Worm (Caenorhabditis elegans) whole organism, late embryonic: Measurements from ENCODE around the gene srbc-84.

Experiments
- C08G9.2 ChIP-seq: sonication (generic microtip); optimal IDR thresholded peaks from 2 replicates; lab custom pipeline; 2016; ENCODE audit warnings: mild to moderate bottlenecking, missing genetic modification characterization, moderate library complexity, missing compliant biosample characterization
- C38D4.7 ChIP-seq: fragments of 200-800 bp; sonication (Bioruptor generic); optimal IDR thresholded peaks from 2 replicates; lab custom pipeline; 2018; ENCODE audit warnings: mild to moderate bottlenecking, missing genetic modification characterization, moderate library complexity, missing compliant biosample characterization
- K02D7.2 ChIP-seq: sonication (generic microtip); optimal IDR thresholded peaks from 2 replicates; lab custom pipeline; 2017; ENCODE audit warnings: mild to moderate bottlenecking, missing genetic modification characterization, missing compliant biosample characterization
- K09A11.1 ChIP-seq: sonication (generic microtip); optimal IDR thresholded peaks from 2 replicates; lab custom pipeline; 2017; ENCODE audit warnings: antibody characterized with exemption, mild to moderate bottlenecking, missing genetic modification characterization, missing compliant biosample characterization; ENCODE audit not compliant: insufficient read depth
- T23F11.4 ChIP-seq: fragments of 200-800 bp; sonication (Bioruptor generic); optimal IDR thresholded peaks from 2 replicates; lab custom pipeline; 2018; ENCODE audit warnings: mild to moderate bottlenecking, missing genetic modification characterization, missing compliant biosample characterization
- Y22D7AL.16 ChIP-seq: sonication (generic microtip); optimal IDR thresholded peaks from 2 replicates; lab custom pipeline; 2016; ENCODE audit warnings: missing genetic modification characterization, missing compliant biosample characterization
- ahr-1 ChIP-seq: sonication (generic microtip); optimal IDR thresholded peaks from 2 replicates; lab custom pipeline; 2016; ENCODE audit warnings: missing genetic modification characterization, missing compliant biosample characterization
- ama-1 ChIP-seq: fragments of 150-350 bp; optimal IDR thresholded peaks from 2 replicates; lab custom pipeline; 2014
- ceh-24 ChIP-seq: sonication (generic microtip); optimal IDR thresholded peaks from 2 replicates; lab custom pipeline; 2016; ENCODE audit warnings: mild to moderate bottlenecking, missing genetic modification characterization, missing compliant biosample characterization
- ceh-45 ChIP-seq: fragments of 200-800 bp; sonication (Bioruptor generic); IDR thresholded peaks from 2 replicates; pipeline ENCODE4 v1.3.6; 2022; ENCODE audit warnings: missing genetic modification reagents, missing genetic modification characterization, missing compliant biosample characterization
- ceh-9 ChIP-seq: sonication (generic microtip); optimal IDR thresholded peaks from 2 replicates; lab custom pipeline; 2016; ENCODE audit warnings: mild to moderate bottlenecking, missing genetic modification characterization, inconsistent platforms, missing compliant biosample characterization
- dmd-4 ChIP-seq: sonication (generic microtip); optimal IDR thresholded peaks from 2 replicates; lab custom pipeline; 2016; ENCODE audit warnings: borderline replicate concordance, missing genetic modification characterization, missing compliant biosample characterization
- elt-4 ChIP-seq: sonication (generic microtip); optimal IDR thresholded peaks from 2 replicates; lab custom pipeline; 2016; ENCODE audit warnings: missing genetic modification characterization, missing compliant biosample characterization
- fkh-6 ChIP-seq: sonication (generic microtip); optimal IDR thresholded peaks from 2 replicates; lab custom pipeline; 2016; ENCODE audit warnings: missing genetic modification characterization, missing compliant biosample characterization
- gmeb-2 ChIP-seq: sonication (generic microtip); optimal IDR thresholded peaks from 2 replicates; lab custom pipeline; 2016; ENCODE audit warnings: missing genetic modification characterization, inconsistent platforms, missing compliant biosample characterization
- hlh-13 ChIP-seq: fragments of 200-800 bp; sonication (Bioruptor generic); optimal IDR thresholded peaks from 2 replicates; lab custom pipeline; 2018; ENCODE audit warnings: mild to moderate bottlenecking, missing genetic modification characterization, missing compliant biosample characterization
- hlh-15 ChIP-seq: sonication (generic microtip); optimal IDR thresholded peaks from 2 replicates; lab custom pipeline; 2016; ENCODE audit warnings: missing genetic modification characterization, missing compliant biosample characterization
- hlh-30 ChIP-seq: sonication (generic microtip); optimal IDR thresholded peaks from 2 replicates; lab custom pipeline; 2017; ENCODE audit warnings: antibody characterized with exemption, missing genetic modification characterization, missing compliant biosample characterization; ENCODE audit not compliant: insufficient read depth
- hlh-8 ChIP-seq: sonication (generic microtip); optimal IDR thresholded peaks from 2 replicates; lab custom pipeline; 2016; ENCODE audit warnings: missing genotype, missing genetic modification characterization, missing compliant biosample characterization
- nhr-11 ChIP-seq: fragments of 150-350 bp; optimal IDR thresholded peaks from 2 replicates; lab custom pipeline; 2014; ENCODE audit warnings: missing biosample characterization, missing genetic modification characterization
- nhr-232 ChIP-seq: sonication (generic microtip); optimal IDR thresholded peaks from 2 replicates; lab custom pipeline; 2016; ENCODE audit warnings: missing genetic modification characterization, missing compliant biosample characterization
- npax-4 ChIP-seq: sonication (generic microtip); optimal IDR thresholded peaks from 2 replicates; lab custom pipeline; 2016; ENCODE audit warnings: missing genetic modification characterization, missing compliant biosample characterization
- pax-1 ChIP-seq: fragments of 150-350 bp; optimal IDR thresholded peaks from 2 replicates; lab custom pipeline; 2014; ENCODE audit warnings: missing biosample characterization, missing genetic modification characterization
- pha-2 ChIP-seq: sonication (generic microtip); optimal IDR thresholded peaks from 2 replicates; lab custom pipeline; 2017; ENCODE audit warnings: mild to moderate bottlenecking, missing genetic modification characterization, missing compliant biosample characterization
- pha-4 ChIP-seq: fragments of 150-350 bp; optimal IDR thresholded peaks from 2 replicates; lab custom pipeline; 2018; ENCODE audit warnings: missing biosample characterization, missing genetic modification reagents, missing genetic modification characterization
- pros-1 ChIP-seq: fragments of 150-350 bp; optimal IDR thresholded peaks from 2 replicates; lab custom pipeline; 2014; ENCODE audit warnings: missing biosample characterization, missing genetic modification reagents, missing genetic modification characterization
- ref-2 ChIP-seq: sonication (generic microtip); optimal IDR thresholded peaks from 2 replicates; lab custom pipeline; 2016; ENCODE audit warnings: missing genetic modification characterization, missing compliant biosample characterization
- rnt-1 ChIP-seq: sonication (generic microtip); optimal IDR thresholded peaks from 2 replicates; lab custom pipeline; 2016; ENCODE audit warnings: missing genetic modification characterization, missing compliant biosample characterization
- sox-2 ChIP-seq: fragments of 200-800 bp; sonication (Bioruptor generic); IDR thresholded peaks from 2 replicates; pipeline ENCODE4 v1.3.6; 2022; ENCODE audit warnings: missing genetic modification reagents, missing genetic modification characterization, missing compliant biosample characterization
- sox-4 ChIP-seq: sonication (generic microtip); optimal IDR thresholded peaks from 2 replicates; lab custom pipeline; 2017; ENCODE audit warnings: mild to moderate bottlenecking, missing genetic modification characterization, inconsistent platforms, missing compliant biosample characterization
- syd-9 ChIP-seq: sonication (generic microtip); optimal IDR thresholded peaks from 2 replicates; lab custom pipeline; 2016; ENCODE audit warnings: mild to moderate bottlenecking, missing genetic modification characterization, moderate library complexity, missing compliant biosample characterization
- tbx-2 ChIP-seq: sonication (generic microtip); optimal IDR thresholded peaks from 2 replicates; lab custom pipeline; 2016; ENCODE audit warnings: missing genetic modification characterization, missing compliant biosample characterization
- tbx-7 ChIP-seq: sonication (generic microtip); optimal IDR thresholded peaks from 2 replicates; lab custom pipeline; 2016; ENCODE audit warnings: missing genotype, missing genetic modification characterization, missing compliant biosample characterization
- ttx-3 ChIP-seq: sonication (generic microtip); optimal IDR thresholded peaks from 2 replicates; lab custom pipeline; 2016; ENCODE audit warnings: missing genetic modification reagents, missing genetic modification characterization, missing compliant biosample characterization
- unc-3 ChIP-seq, 2 experiments: fragments of 200-800 bp in 1 of 2; sonication (Bioruptor generic) in 1 of 2; sonication (generic microtip) in 1 of 2; conservative IDR thresholded peaks in 1 of 2; optimal IDR thresholded peaks in 1 of 2; 2 replicates each; pipeline versions ENCODE4 v1.3.6 to Lab custom; 2016 to 2022; ENCODE audit warnings: missing compliant biosample characterization in 2 of 2, missing genetic modification characterization in 2 of 2, missing genetic modification reagents in 1 of 2
- unc-55 ChIP-seq: sonication (generic microtip); optimal IDR thresholded peaks from 2 replicates; lab custom pipeline; 2017; ENCODE audit warnings: missing biosample characterization, missing genetic modification reagents, missing genetic modification characterization

The srbc-84 gene

DNA sequence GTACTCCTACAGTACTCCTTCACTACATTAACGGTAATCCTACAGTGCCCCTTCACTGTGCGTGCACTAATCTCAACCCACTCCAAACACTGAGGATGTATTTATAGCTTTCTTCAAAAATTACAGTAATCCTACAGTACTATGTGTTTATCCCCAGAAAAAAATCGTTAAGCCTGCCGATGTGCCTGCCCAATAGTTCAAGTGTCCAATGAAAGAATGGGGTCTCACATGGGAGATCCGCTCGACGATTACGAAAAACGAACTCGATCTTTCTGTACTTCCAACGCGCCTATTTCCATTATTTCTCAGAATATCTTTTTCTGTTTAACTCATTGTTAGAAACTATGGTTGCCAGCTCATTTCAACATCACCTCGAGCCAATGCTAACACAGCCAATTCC, 40.6 kb upstream of the srbc-84 start, which contains the start of gene nhr-218:
Gene nhr-218, plus strand, starts transcription at position 301 of the 400 bp plus-strand sequence.
- TF ChIP-seq ceh-24 (tag; lab: Kevin White, UChicago), result no peak
- TF ChIP-seq, all 69 proteins: peak for 0

DNA sequence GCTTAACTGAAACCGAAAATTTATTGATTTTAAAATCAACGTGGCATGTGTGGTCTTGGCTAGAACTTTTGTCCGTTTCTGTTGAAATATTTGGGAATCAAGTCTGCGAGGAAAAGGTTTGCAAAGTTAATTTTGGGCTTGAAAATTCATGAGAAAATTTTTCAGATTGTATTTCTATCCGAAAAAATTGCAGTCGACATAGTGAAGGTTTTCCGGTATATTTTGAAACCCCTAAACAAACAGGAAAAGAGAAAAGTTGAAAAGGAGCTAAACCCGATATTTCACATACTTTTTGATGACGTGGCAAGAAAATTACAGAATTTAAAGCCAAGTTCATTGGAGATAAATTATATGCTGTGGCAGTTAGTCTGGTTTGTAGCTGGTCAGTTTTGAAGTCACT, 39.1 kb upstream of the srbc-84 start, which contains the start of gene nhr-127:
Gene nhr-127, plus strand, starts transcription at position 301 of the 400 bp plus-strand sequence.
- TF ChIP-seq ceh-45 (GFP tag; lab: Robert Waterston, UW) (no peak), pax-1 (no peak), ref-2 (no peak), tbx-7 (tag; lab: Kevin White, UChicago) (no peak), rnt-1 (tag; lab: Kevin White, UChicago) (no peak), Y22D7AL.16 (tag; lab: Kevin White, UChicago) (no peak), hlh-30 (tag; lab: Kevin White, UChicago) (no peak), nhr-11 (no peak), nhr-232 (tag; lab: Kevin White, UChicago) (no peak), ttx-3 (tag; lab: Kevin White, UChicago) (no peak), gmeb-2 (tag; lab: Kevin White, UChicago) (no peak), hlh-8 (tag; lab: Kevin White, UChicago) (no peak), syd-9 (tag; lab: Kevin White, UChicago) (no peak), K09A11.1 (tag; lab: Kevin White, UChicago) (no peak), T23F11.4 (GFP tag; lab: Kevin White, UChicago) (no peak), fkh-6 (tag; lab: Kevin White, UChicago) (no peak)

DNA sequence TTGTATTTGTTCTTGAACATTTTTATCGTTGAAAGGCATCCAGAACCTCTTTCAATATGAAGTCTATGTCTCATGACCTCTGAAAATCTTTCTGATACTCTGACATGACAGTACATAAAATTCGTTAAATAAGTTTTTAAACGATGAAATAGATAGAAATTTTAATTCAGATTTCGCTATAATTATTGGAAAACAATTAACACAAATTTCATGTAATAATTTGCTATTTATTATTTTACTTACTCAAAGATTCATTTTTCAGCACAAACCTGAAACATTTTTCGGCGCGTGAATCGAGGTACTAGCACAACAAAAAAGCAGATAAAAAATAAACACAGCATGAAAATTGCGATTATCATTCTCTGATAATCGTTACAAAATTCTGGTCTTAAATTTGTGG, 32.3 kb upstream of the srbc-84 start, which contains the start of gene T13F3.4:
Gene T13F3.4, minus strand, starts transcription at position 101 of the 400 bp plus-strand sequence.
- no peak for TF ChIP-seq ceh-45 (GFP tag; lab: Robert Waterston, UW)
- TF ChIP-seq dmd-4 (tag; lab: Kevin White, UChicago), result no peak
- TF ChIP-seq K09A11.1 (tag; lab: Kevin White, UChicago), result no peak
- TF ChIP-seq pha-4, result no peak
- TF ChIP-seq pros-1 (tag; lab: Kevin White, UChicago), result no peak
- TF ChIP-seq nhr-232 (tag; lab: Kevin White, UChicago), result no peak
- no peak for TF ChIP-seq ceh-9 (tag; lab: Kevin White, UChicago)
- TF ChIP-seq hlh-15 (tag; lab: Kevin White, UChicago), result no peak
- no peak for TF ChIP-seq C08G9.2 (tag; lab: Kevin White, UChicago)
- TF ChIP-seq ama-1 (lab: Kevin White, UChicago), result no peak
- TF ChIP-seq ahr-1 (tag; lab: Kevin White, UChicago), result no peak
- TF ChIP-seq unc-55 (GFP tag; lab: Kevin White, UChicago), result no peak
- no peak for TF ChIP-seq rnt-1 (tag; lab: Kevin White, UChicago)
- no peak for TF ChIP-seq elt-4
- no peak for TF ChIP-seq K02D7.2 (tag; lab: Kevin White, UChicago)
- no peak for TF ChIP-seq npax-4 (tag; lab: Kevin White, UChicago)
- no peak for TF ChIP-seq sox-2 (GFP tag; lab: Robert Waterston, UW)
- TF ChIP-seq hlh-13, result no peak
- no peak for TF ChIP-seq tbx-2 (tag; lab: Kevin White, UChicago)

DNA sequence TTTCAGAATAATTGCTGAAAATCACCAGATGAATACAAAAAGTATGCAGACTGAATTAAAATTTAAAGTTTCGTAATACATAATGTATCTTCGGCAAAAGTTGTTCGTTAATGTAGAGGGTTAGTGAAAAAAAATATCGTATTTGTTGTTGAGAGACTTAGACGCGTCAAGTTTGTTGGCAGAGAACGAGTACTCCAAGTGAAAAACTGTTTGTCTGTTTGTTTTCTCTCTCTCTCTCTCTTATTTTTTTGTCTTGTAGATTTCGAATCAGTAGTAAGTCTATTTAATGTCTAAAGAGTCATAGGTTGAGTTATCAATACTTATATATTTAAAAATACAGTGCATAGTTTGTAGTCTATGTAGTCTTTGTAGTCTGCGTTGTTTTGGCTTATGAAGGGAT, 29.2 kb upstream of the srbc-84 start, which contains the start of the genes fbxa-2 and T13F3.8:
Gene fbxa-2, minus strand, starts transcription at position 101 of the 400 bp plus-strand sequence.
Gene T13F3.8, plus strand, starts transcription at position 245 of the 400 bp plus-strand sequence.
- TF ChIP-seq sox-4 (tag; lab: Kevin White, UChicago), result no peak
- no peak for TF ChIP-seq npax-4 (tag; lab: Kevin White, UChicago)
- TF ChIP-seq ama-1 (lab: Kevin White, UChicago), result no peak

DNA sequence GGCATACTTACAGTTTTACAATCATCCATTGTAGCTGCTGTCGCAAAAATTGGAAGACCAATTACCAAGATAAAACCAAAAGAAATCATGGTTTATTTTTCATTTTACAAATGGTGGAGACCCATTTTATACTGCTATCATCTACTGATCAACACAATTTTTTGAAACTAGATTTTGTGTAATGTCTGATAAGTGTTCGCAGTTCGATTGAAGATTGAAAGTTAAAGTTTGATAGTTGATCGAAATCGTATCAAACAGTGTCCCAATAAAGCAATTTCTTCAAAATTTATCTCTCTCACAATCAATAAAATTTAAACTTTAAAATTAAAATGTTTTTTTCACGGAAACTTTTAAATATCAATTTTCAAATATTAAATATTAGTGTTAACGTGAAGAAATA, 27.6 kb upstream of the srbc-84 start, which contains the start of gene T13F3.6:
Gene T13F3.6, minus strand, starts transcription at position 101 of the 400 bp plus-strand sequence.
- TF ChIP-seq gmeb-2 (tag; lab: Kevin White, UChicago) (no peak), pha-4 (no peak), K02D7.2 (tag; lab: Kevin White, UChicago) (no peak), C08G9.2 (tag; lab: Kevin White, UChicago) (no peak), C38D4.7 (GFP tag; lab: Kevin White, UChicago) (no peak), hlh-30 (tag; lab: Kevin White, UChicago) (no peak), K09A11.1 (tag; lab: Kevin White, UChicago) (no peak), hlh-13 (no peak), unc-3 (GFP tag; conservative IDR thresholded peaks at IDR 0.05; lab: Robert Waterston, UW) (no peak), unc-3 (tag; optimal IDR thresholded peaks at IDR 0.05; lab: Kevin White, UChicago) (no peak), pha-2 (tag; lab: Kevin White, UChicago) (no peak), Y22D7AL.16 (tag; lab: Kevin White, UChicago) (no peak), ceh-24 (tag; lab: Kevin White, UChicago) (no peak)
